Worm (Caenorhabditis elegans) whole organism, L3 larva: Measurements from ENCODE around the gene nhr-58.

Experiments
- R02D3.7 ChIP-seq: fragments of 150-350 bp; optimal IDR thresholded peaks from 2 replicates; lab custom pipeline; 2014; ENCODE audit warnings: missing biosample characterization, missing genetic modification characterization
- ama-1 ChIP-seq: fragments of 150-350 bp; optimal IDR thresholded peaks from 2 replicates; lab custom pipeline; 2018
- ceh-16 ChIP-seq: sonication (generic microtip); optimal IDR thresholded peaks from 2 replicates; lab custom pipeline; 2017; ENCODE audit warnings: missing biosample characterization, missing genetic modification characterization
- egl-5 ChIP-seq: fragments of 150-350 bp; optimal IDR thresholded peaks from 2 replicates; lab custom pipeline; 2017; ENCODE audit warnings: missing biosample characterization, missing genetic modification reagents, missing genetic modification characterization, inconsistent platforms
- mdl-1 ChIP-seq: fragments of 150-350 bp; optimal IDR thresholded peaks from 2 replicates; lab custom pipeline; 2014; ENCODE audit warnings: missing biosample characterization, missing genetic modification characterization
- nhr-76 ChIP-seq: fragments of 150-350 bp; sonication (generic microtip); optimal IDR thresholded peaks from 5 replicates; lab custom pipeline; 2014; ENCODE audit warnings: missing biosample characterization, missing genetic modification characterization
- pqm-1 ChIP-seq: fragments of 150-350 bp; optimal IDR thresholded peaks from 2 replicates; lab custom pipeline; 2017; ENCODE audit warnings: missing biosample characterization, missing genetic modification characterization, inconsistent platforms
- snpc-4 ChIP-seq: fragments of 150-350 bp; optimal IDR thresholded peaks from 2 replicates; lab custom pipeline; 2014; ENCODE audit warnings: missing biosample characterization, missing genetic modification characterization
- unc-62 ChIP-seq: fragments of 150-350 bp; sonication (generic microtip); optimal IDR thresholded peaks from 4 replicates; lab custom pipeline; 2014; ENCODE audit warnings: missing biosample characterization, missing genetic modification reagents, missing genetic modification characterization
- ztf-11 ChIP-seq: fragments of 150-350 bp; optimal IDR thresholded peaks from 2 replicates; lab custom pipeline; 2014; ENCODE audit warnings: missing biosample characterization, missing genetic modification characterization

ce11 chrV:532046-532445, at the start of gene nhr-58:
- TF ChIP-seq ama-1 (lab: Kevin White, UChicago) (no peak), egl-5 (tag; lab: Kevin White, UChicago) (no peak), snpc-4 (tag; lab: Kevin White, UChicago) (no peak), mdl-1 (tag; lab: Kevin White, UChicago) (peak; percentile 49), ceh-16 (tag; lab: Kevin White, UChicago) (no peak), R02D3.7 (no peak), nhr-76 (tag; lab: Kevin White, UChicago) (no peak), unc-62 (GFP tag; lab: Kevin White, UChicago) (no peak), ztf-11 (tag; lab: Kevin White, UChicago) (no peak), pqm-1 (peak; percentile 97)
